Fruit fly (Drosophila melanogaster) whole organism, pupa: Measurements from ENCODE around the gene Bhmt.

ENCODE experiments used
- CG10348 ChIP-seq: fragments of 200-800 bp; sonication (Bioruptor generic); IDR thresholded peaks from 2 replicates; pipeline ENCODE4 v1.3.6; 2022; ENCODE audit warnings: missing biosample characterization, missing genetic modification characterization
- CG12605 ChIP-seq: fragments of 200-800 bp; sonication (Bioruptor generic); IDR thresholded peaks from 2 replicates; pipeline ENCODE4 v1.3.6; 2022; ENCODE audit warnings: missing biosample characterization, missing genetic modification characterization
- CG13204 ChIP-seq: fragments of 200-800 bp; sonication (Bioruptor generic); optimal IDR thresholded peaks from 2 replicates; lab custom pipeline; 2018; ENCODE audit warnings: missing biosample characterization, mild to moderate bottlenecking, missing genetic modification characterization, moderate library complexity
- CG14655 ChIP-seq: fragments of 200-800 bp; sonication (Bioruptor generic); optimal IDR thresholded peaks from 3 replicates; lab custom pipeline; 2017; ENCODE audit warnings: mild to moderate bottlenecking, missing biosample characterization, missing genetic modification reagents, missing genetic modification characterization
- CG15710 ChIP-seq: fragments of 200-800 bp; sonication (Bioruptor generic); optimal IDR thresholded peaks from 2 replicates; lab custom pipeline; 2018; ENCODE audit warnings: missing biosample characterization, mild to moderate bottlenecking, missing genetic modification characterization, moderate library complexity
- CG17806 ChIP-seq: fragments of 200-800 bp; sonication (Bioruptor generic); optimal IDR thresholded peaks from 2 replicates; lab custom pipeline; 2018; ENCODE audit warnings: missing biosample characterization, mild to moderate bottlenecking, missing genetic modification characterization, moderate library complexity
- CG32121 ChIP-seq: fragments of 200-800 bp; sonication (Bioruptor generic); IDR thresholded peaks from 2 replicates; pipeline ENCODE4 v1.3.6; 2022; ENCODE audit warnings: missing biosample characterization, missing genetic modification characterization
- CG34367 ChIP-seq: fragments of 200-800 bp; sonication (Bioruptor generic); optimal IDR thresholded peaks from 2 replicates; lab custom pipeline; 2018; ENCODE audit warnings: missing biosample characterization, mild to moderate bottlenecking, missing genetic modification characterization
- CG4496 ChIP-seq: fragments of 200-800 bp; sonication (Bioruptor generic); IDR thresholded peaks from 3 replicates; pipeline ENCODE4 v1.3.6; 2022; ENCODE audit warnings: missing biosample characterization, missing genetic modification characterization
- CG8159 ChIP-seq: fragments of 200-800 bp; sonication (Bioruptor generic); optimal IDR thresholded peaks from 3 replicates; lab custom pipeline; 2018; ENCODE audit warnings: missing biosample characterization, mild to moderate bottlenecking, missing genetic modification characterization, moderate library complexity
- CG8301 ChIP-seq: fragments of 200-800 bp; sonication (Bioruptor generic); optimal IDR thresholded peaks from 2 replicates; lab custom pipeline; 2018; ENCODE audit warnings: missing biosample characterization, mild to moderate bottlenecking, missing genetic modification characterization
- CG9948 ChIP-seq: fragments of 200-800 bp; sonication (Bioruptor generic); optimal IDR thresholded peaks from 2 replicates; lab custom pipeline; 2018; ENCODE audit warnings: missing biosample characterization, mild to moderate bottlenecking, missing genetic modification characterization, moderate library complexity
- D1 ChIP-seq: fragments of 200-800 bp; sonication (Bioruptor generic); optimal IDR thresholded peaks from 2 replicates; lab custom pipeline; 2018; ENCODE audit warnings: missing biosample characterization, mild to moderate bottlenecking, missing genetic modification characterization, moderate library complexity
- EcR ChIP-seq: fragments of 200-800 bp; sonication (Bioruptor generic); optimal IDR thresholded peaks from 3 replicates; lab custom pipeline; 2019; ENCODE audit warnings: missing biosample characterization, missing genetic modification characterization, mild to moderate bottlenecking, moderate library complexity, missing genetic modification reagents
- Ets98B ChIP-seq: fragments of 200-800 bp; sonication (Bioruptor generic); IDR thresholded peaks from 2 replicates; pipeline ENCODE4 v1.3.6; 2022; ENCODE audit warnings: missing biosample characterization, missing genetic modification characterization
- Pif1A ChIP-seq: fragments of 200-800 bp; sonication (Bioruptor generic); optimal IDR thresholded peaks from 3 replicates; lab custom pipeline; 2016; ENCODE audit warnings: missing biosample characterization, missing genetic modification characterization
- Pif1B ChIP-seq: fragments of 200-800 bp; sonication (Bioruptor generic); optimal IDR thresholded peaks from 3 replicates; lab custom pipeline; 2016; ENCODE audit warnings: missing biosample characterization, missing genetic modification characterization
- Snoo ChIP-seq: fragments of 200-800 bp; sonication (Bioruptor generic); optimal IDR thresholded peaks from 3 replicates; lab custom pipeline; 2017; ENCODE audit warnings: missing biosample characterization, mild to moderate bottlenecking, missing genetic modification characterization, inconsistent platforms
- fd96Ca ChIP-seq: fragments of 200-800 bp; sonication (Bioruptor generic); IDR thresholded peaks from 3 replicates; pipeline ENCODE4 v1.3.6; 2022; ENCODE audit warnings: missing biosample characterization, missing genetic modification characterization
- gl ChIP-seq: fragments of 200-800 bp; sonication (Bioruptor generic); optimal IDR thresholded peaks from 2 replicates; lab custom pipeline; 2018; ENCODE audit warnings: missing biosample characterization, mild to moderate bottlenecking, missing genetic modification characterization
- rn ChIP-seq: fragments of 200-800 bp; sonication (Bioruptor generic); IDR thresholded peaks from 2 replicates; pipeline ENCODE4 v1.3.6; 2022; ENCODE audit warnings: missing biosample characterization, missing genetic modification characterization

Gene Bhmt

dm6 chr2L:18957142-18957674 is at the start of gene Bhmt:
Gene Bhmt (minus strand): TSS chr2L:18957311.
- TF ChIP-seq CG34367 (tag; lab: Kevin White, UChicago) (peak; percentile 78), CG32121 (GFP tag; lab: Robert Waterston, UW) (peak; percentile 86), Ets98B (GFP tag; lab: Robert Waterston, UW) (peak; percentile 85), CG17806 (tag; lab: Kevin White, UChicago) (peak; percentile 87), EcR (peak; percentile 90), fd96Ca (GFP tag; lab: Robert Waterston, UW) (no peak; the same call in 1 of the 3 replicates), CG14655 (GFP tag; lab: Kevin White, UChicago) (peak; percentile 85), rn (GFP tag; lab: Robert Waterston, UW) (peak; percentile 69; the same call in 1 of the 2 replicates), Pif1B (GFP tag; lab: Kevin White, UChicago) (peak; percentile 85), Snoo (tag; lab: Kevin White, UChicago) (peak; percentile 88), Pif1A (GFP tag; lab: Kevin White, UChicago) (peak; percentile 82), CG15710 (peak; percentile 89), CG8159 (tag; lab: Kevin White, UChicago) (peak; percentile 91), D1 (peak; percentile 59), CG12605 (GFP tag; lab: Robert Waterston, UW) (peak; percentile 76), CG10348 (GFP tag; lab: Robert Waterston, UW) (no peak), gl (tag; lab: Kevin White, UChicago) (peak; percentile 73), CG13204 (no peak), CG4496 (GFP tag; lab: Robert Waterston, UW) (peak; percentile 90), CG8301 (tag; lab: Kevin White, UChicago) (peak; percentile 79), CG9948 (tag; lab: Kevin White, UChicago) (peak; percentile 77)

- TF ChIP-seq Pif1A (GFP tag; lab: Kevin White, UChicago): no peak
- TF ChIP-seq Ets98B (GFP tag; lab: Robert Waterston, UW): peak; percentile 60; the same call in 1 of the 2 replicates
- TF ChIP-seq rn (GFP tag; lab: Robert Waterston, UW): 0 out of 2 replicates have a peak, but pooled peaks have one; percentile 25
- TF ChIP-seq CG12605 (GFP tag; lab: Robert Waterston, UW): no peak; the same call in 1 of the 2 replicates
- no peak for TF ChIP-seq EcR
- TF ChIP-seq gl (tag; lab: Kevin White, UChicago): no peak
- peak; percentile 32 for TF ChIP-seq CG34367 (tag; lab: Kevin White, UChicago)
- TF ChIP-seq CG15710: no peak
- TF ChIP-seq CG14655 (GFP tag; lab: Kevin White, UChicago): peak; percentile 67
- no peak for TF ChIP-seq CG13204
- peak; percentile 80 for TF ChIP-seq CG4496 (GFP tag; lab: Robert Waterston, UW)
- peak; percentile 43 for TF ChIP-seq CG9948 (tag; lab: Kevin White, UChicago)
- peak; percentile 61 for TF ChIP-seq CG8301 (tag; lab: Kevin White, UChicago)
- TF ChIP-seq CG8159 (tag; lab: Kevin White, UChicago): peak; percentile 98
- no peak for TF ChIP-seq fd96Ca (GFP tag; lab: Robert Waterston, UW)
- TF ChIP-seq CG10348 (GFP tag; lab: Robert Waterston, UW): no peak
- TF ChIP-seq Pif1B (GFP tag; lab: Kevin White, UChicago): peak; percentile 71
- TF ChIP-seq CG17806 (tag; lab: Kevin White, UChicago): peak; percentile 64
- TF ChIP-seq CG32121 (GFP tag; lab: Robert Waterston, UW): peak; percentile 63
- peak; percentile 84 for TF ChIP-seq D1
- TF ChIP-seq Snoo (tag; lab: Kevin White, UChicago): peak; percentile 9
Observed at dm6 chr2L:19002959-19003371, 45.9 kb upstream of the Bhmt start, which contains the start of gene CG31793. Gene CG31793 (plus strand): TSS chr2L:19003367.

dm6 chr2L:19002468-19002867 is 45.4 kb upstream of the Bhmt start:
- TF ChIP-seq CG8301 (tag; lab: Kevin White, UChicago) (no peak), CG14655 (GFP tag; lab: Kevin White, UChicago) (no peak), CG8159 (tag; lab: Kevin White, UChicago) (no peak), CG9948 (tag; lab: Kevin White, UChicago) (no peak), Pif1A (GFP tag; lab: Kevin White, UChicago) (no peak), CG12605 (GFP tag; lab: Robert Waterston, UW) (no peak), EcR (no peak), Snoo (tag; lab: Kevin White, UChicago) (no peak), D1 (no peak), CG4496 (GFP tag; lab: Robert Waterston, UW) (no peak), gl (tag; lab: Kevin White, UChicago) (no peak), CG32121 (GFP tag; lab: Robert Waterston, UW) (no peak), rn (GFP tag; lab: Robert Waterston, UW) (no peak), CG10348 (GFP tag; lab: Robert Waterston, UW) (no peak), CG34367 (tag; lab: Kevin White, UChicago) (no peak), fd96Ca (GFP tag; lab: Robert Waterston, UW) (no peak)

dm6 chr2L:18997148-18997547 is 40.0 kb upstream of the Bhmt start, which contains the start of gene CG31792:
Gene CG31792 (plus strand): TSS chr2L:18997448.
- TF ChIP-seq Pif1A (GFP tag; lab: Kevin White, UChicago): no peak
- TF ChIP-seq Snoo (tag; lab: Kevin White, UChicago): no peak

- TF ChIP-seq CG9948 (tag; lab: Kevin White, UChicago) (no peak), CG34367 (tag; lab: Kevin White, UChicago) (no peak), Pif1A (GFP tag; lab: Kevin White, UChicago) (no peak), EcR (peak; percentile 5)
Observed at dm6 chr2L:18995660-18996417, 38.7 kb upstream of the Bhmt start, which contains the start of gene CG10650. Gene CG10650 (minus strand): TSS chr2L:18995934.
